Worm (Caenorhabditis elegans): Measurements from ENCODE around the gene R07E4.5.

R07E4.5 gene

DNA sequence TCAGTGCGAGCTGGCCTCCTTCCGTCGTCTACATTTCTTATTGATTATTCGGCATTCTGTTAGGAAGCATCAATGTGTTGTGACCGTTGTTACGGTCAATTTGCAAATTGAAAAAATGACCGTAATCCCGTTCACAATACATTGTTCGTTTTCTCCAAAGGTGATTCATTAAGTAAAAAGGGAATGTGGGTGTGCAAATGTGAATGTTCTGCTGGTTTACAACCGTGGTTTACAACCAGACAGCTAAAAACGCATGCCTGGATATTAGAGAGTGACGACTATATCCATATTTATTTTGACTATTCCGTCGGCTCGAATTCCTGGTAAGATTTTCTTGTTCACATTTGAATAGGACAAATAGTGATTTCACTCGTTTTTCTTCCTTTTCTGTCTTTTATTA lies 33.9 kb downstream of the R07E4.5 start, which contains the start of gene capa-1:
capa-1 (plus strand) TSS at position 301 of the 400 bp plus-strand sequence.
- TF ChIP-seq unc-39 (tag; optimal IDR thresholded peaks at IDR 0.05) (no peak), sea-2 (GFP tag; optimal IDR thresholded peaks at IDR 0.05) (no peak), nhr-67 (tag; optimal IDR thresholded peaks at IDR 0.05) (no peak), ztf-11 (tag; optimal IDR thresholded peaks at IDR 0.05) (no peak), lin-15B (tag; optimal IDR thresholded peaks at IDR 0.05) (no peak), nhr-76 (tag; optimal IDR thresholded peaks at IDR 0.05) (no peak), jun-1 (tag; optimal IDR thresholded peaks at IDR 0.05) (no peak), fkh-2 (tag; optimal IDR thresholded peaks at IDR 0.05) (no peak), unc-62 (GFP tag; optimal IDR thresholded peaks at IDR 0.05) (no peak), hmg-11 (tag; optimal IDR thresholded peaks at IDR 0.05) (no peak), nhr-25 (tag; optimal IDR thresholded peaks at IDR 0.05) (no peak)

DNA sequence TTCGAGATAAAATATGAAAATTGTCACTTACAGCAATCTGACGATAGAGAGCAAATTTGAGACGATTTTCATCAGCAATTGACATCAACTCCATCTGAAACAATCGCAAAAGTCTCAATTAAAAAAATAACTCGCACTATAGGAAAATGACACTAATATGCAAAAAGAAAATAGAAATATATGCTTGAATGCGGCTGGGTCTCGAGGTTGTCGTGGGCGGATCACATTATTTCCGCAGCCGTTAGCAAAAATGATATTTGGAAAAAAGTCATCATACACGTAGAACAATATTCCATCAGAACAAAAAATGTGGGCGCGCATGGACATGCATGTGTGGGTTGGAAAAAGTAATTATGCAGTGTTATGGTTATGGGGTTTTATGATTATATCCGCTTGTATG lies 35.7 kb downstream of the R07E4.5 start, which contains the start of gene Y23B4A.1:
Y23B4A.1 (minus strand) TSS at position 101 of the 400 bp plus-strand sequence.
- no peak for TF ChIP-seq ztf-11 (tag; optimal IDR thresholded peaks at IDR 0.05)
- no peak for TF ChIP-seq ceh-82 (tag; optimal IDR thresholded peaks at IDR 0.05)
- TF ChIP-seq ZK546.5 (tag; optimal IDR thresholded peaks at IDR 0.05): no peak
- no peak for TF ChIP-seq unc-39 (tag; optimal IDR thresholded peaks at IDR 0.05)
- TF ChIP-seq nhr-12 (tag; optimal IDR thresholded peaks at IDR 0.05): no peak
- no peak for TF ChIP-seq tbx-2 (tag; optimal IDR thresholded peaks at IDR 0.05)
- TF ChIP-seq nhr-67 (tag; optimal IDR thresholded peaks at IDR 0.05): no peak
- TF ChIP-seq nhr-76 (tag; optimal IDR thresholded peaks at IDR 0.05): no peak
- no peak for TF ChIP-seq nfya-1 (tag; optimal IDR thresholded peaks at IDR 0.05; ENCODE audit: insufficient read depth)
- TF ChIP-seq lin-39 (tag; optimal IDR thresholded peaks at IDR 0.05): no peak
- TF ChIP-seq pqm-1 (tag; optimal IDR thresholded peaks at IDR 0.05): no peak
- TF ChIP-seq eor-1 (tag; optimal IDR thresholded peaks at IDR 0.05): no peak
- TF ChIP-seq nhr-23 (tag; optimal IDR thresholded peaks at IDR 0.05): no peak
- TF ChIP-seq nhr-11 (tag; optimal IDR thresholded peaks at IDR 0.05): no peak

DNA sequence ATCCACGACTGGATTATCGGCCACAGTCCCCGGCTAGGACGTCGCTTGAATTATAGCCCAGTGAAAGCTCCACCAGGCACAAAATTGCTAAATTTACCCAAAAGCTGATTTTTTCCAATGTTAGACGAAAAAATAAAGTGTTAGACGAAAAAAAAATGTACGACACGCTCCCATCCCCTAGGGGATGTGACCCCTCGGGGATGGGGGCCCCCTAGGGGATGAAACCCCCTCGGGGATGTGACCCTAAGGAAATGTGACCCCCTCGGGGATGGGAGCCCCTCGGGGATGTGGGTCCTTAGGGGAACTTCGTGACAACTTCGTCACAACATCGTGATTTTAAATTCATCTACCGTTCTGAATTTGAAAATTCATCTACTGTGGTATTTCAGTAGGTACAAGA lies 47.2 kb downstream of the R07E4.5 start:
- no peak for TF ChIP-seq tbx-2 (tag; optimal IDR thresholded peaks at IDR 0.05)
- TF ChIP-seq fkh-2 (tag; optimal IDR thresholded peaks at IDR 0.05): no peak
- no peak for TF ChIP-seq elt-2 (tag; optimal IDR thresholded peaks at IDR 0.05)
- no peak for TF ChIP-seq fos-1 (tag; optimal IDR thresholded peaks at IDR 0.05)
- TF ChIP-seq ztf-4 (tag; optimal IDR thresholded peaks at IDR 0.05): no peak
- TF ChIP-seq ZK546.5 (tag; optimal IDR thresholded peaks at IDR 0.05): no peak
- TF ChIP-seq elt-1 (tag; optimal IDR thresholded peaks at IDR 0.05): no peak
- no peak for TF ChIP-seq ztf-11 (tag; optimal IDR thresholded peaks at IDR 0.05)
- no peak for TF ChIP-seq sea-2 (GFP tag; optimal IDR thresholded peaks at IDR 0.05)
- no peak for TF ChIP-seq eor-1 (tag; optimal IDR thresholded peaks at IDR 0.05)

DNA sequence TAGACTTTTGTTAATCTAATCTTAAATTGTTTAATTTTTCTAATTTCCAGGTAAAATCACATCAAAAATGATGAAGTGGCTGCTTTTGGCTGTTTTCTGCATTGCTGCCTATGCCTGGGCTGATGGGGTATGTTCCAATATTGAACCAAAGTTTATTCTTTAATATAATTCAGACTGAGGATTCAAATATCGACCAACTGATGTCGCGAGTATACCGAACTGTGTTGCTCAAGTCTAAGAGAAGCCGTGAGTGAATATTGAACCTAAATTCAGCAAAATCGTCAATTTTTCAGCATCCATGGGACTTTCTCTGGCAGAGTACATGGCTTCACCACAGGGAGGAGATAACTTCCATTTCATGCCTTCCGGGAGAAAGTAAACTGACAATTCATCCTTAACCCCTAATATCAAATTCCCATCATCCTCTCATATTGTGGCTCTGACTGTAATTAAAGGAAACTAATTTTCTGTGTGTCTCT lies 48.3 kb downstream of the R07E4.5 start, which contains the start of gene nlp-49:
nlp-49 (plus strand) TSS at position 51 of the 479 bp plus-strand sequence.
- TF ChIP-seq tbx-2 (tag; optimal IDR thresholded peaks at IDR 0.05) (no peak), pqm-1 (tag; optimal IDR thresholded peaks at IDR 0.05) (no peak), daf-12 (tag; optimal IDR thresholded peaks at IDR 0.05) (no peak), elt-3 (tag; optimal IDR thresholded peaks at IDR 0.05) (no peak), sea-2 (GFP tag; optimal IDR thresholded peaks at IDR 0.05) (no peak), egl-27 (tag; optimal IDR thresholded peaks at IDR 0.05) (no peak), ceh-82 (tag; optimal IDR thresholded peaks at IDR 0.05) (no peak), fkh-2 (tag; optimal IDR thresholded peaks at IDR 0.05) (no peak), nhr-28 (tag; optimal IDR thresholded peaks at IDR 0.05) (no peak), mdl-1 (tag; optimal IDR thresholded peaks at IDR 0.05) (no peak), ztf-11 (tag; optimal IDR thresholded peaks at IDR 0.05) (no peak), hmg-11 (tag; optimal IDR thresholded peaks at IDR 0.05) (no peak), zag-1 (tag; optimal IDR thresholded peaks at IDR 0.05) (no peak)

DNA sequence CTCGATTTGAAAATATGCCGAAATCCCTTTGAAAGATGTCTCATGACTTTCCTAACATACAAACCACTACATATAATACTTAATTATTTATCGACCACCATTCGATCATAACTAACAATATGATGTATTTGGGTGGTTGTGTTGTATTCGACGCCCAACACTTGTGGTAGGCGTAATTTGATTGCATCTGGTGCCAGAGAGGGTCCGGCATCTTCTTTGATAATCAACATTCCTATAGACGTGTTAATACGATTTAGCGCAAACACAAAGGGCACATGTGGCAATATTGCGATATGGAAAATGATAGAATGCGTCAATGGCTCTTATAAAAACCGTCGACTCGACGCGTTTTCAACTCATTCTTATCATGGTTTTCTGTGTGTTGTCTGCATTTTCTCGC lies 49.1 kb downstream of the R07E4.5 start:
- TF ChIP-seq nhr-43 (tag; optimal IDR thresholded peaks at IDR 0.05; ENCODE audit: poor library complexity, severe bottlenecking): no peak
- TF ChIP-seq pha-4 (tag; optimal IDR thresholded peaks at IDR 0.05): no peak
- no peak for TF ChIP-seq jun-1 (tag; optimal IDR thresholded peaks at IDR 0.05)
- TF ChIP-seq ztf-11 (tag; optimal IDR thresholded peaks at IDR 0.05): no peak
- no peak for TF ChIP-seq unc-39 (tag; optimal IDR thresholded peaks at IDR 0.05)
- no peak for TF ChIP-seq nhr-76 (tag; optimal IDR thresholded peaks at IDR 0.05)
- no peak for TF ChIP-seq ztf-4 (tag; optimal IDR thresholded peaks at IDR 0.05)
- TF ChIP-seq ceh-16 (tag; optimal IDR thresholded peaks at IDR 0.05): no peak
- no peak for TF ChIP-seq nhr-25 (tag; optimal IDR thresholded peaks at IDR 0.05)
- no peak for TF ChIP-seq egl-27 (tag; optimal IDR thresholded peaks at IDR 0.05)
- TF ChIP-seq eor-1 (tag; optimal IDR thresholded peaks at IDR 0.05): no peak
- no peak for TF ChIP-seq R02D3.7 (tag; optimal IDR thresholded peaks at IDR 0.05)
- TF ChIP-seq unc-62 (GFP tag; optimal IDR thresholded peaks at IDR 0.05): no peak
- no peak for TF ChIP-seq fkh-2 (tag; optimal IDR thresholded peaks at IDR 0.05)
- no peak for TF ChIP-seq mml-1 (tag; optimal IDR thresholded peaks at IDR 0.05)
